Worm (Caenorhabditis elegans) whole organism, late embryonic: Measurements from ENCODE around the gene srd-51.

Experiments
- T23F11.4 ChIP-seq: fragments of 200-800 bp; sonication (Bioruptor generic); optimal IDR thresholded peaks from 2 replicates; lab custom pipeline; 2018; ENCODE audit warnings: mild to moderate bottlenecking, missing genetic modification characterization, missing compliant biosample characterization
- ahr-1 ChIP-seq: sonication (generic microtip); optimal IDR thresholded peaks from 2 replicates; lab custom pipeline; 2016; ENCODE audit warnings: missing genetic modification characterization, missing compliant biosample characterization
- ama-1 ChIP-seq: fragments of 150-350 bp; optimal IDR thresholded peaks from 2 replicates; lab custom pipeline; 2014
- ceh-22 ChIP-seq: sonication (generic microtip); optimal IDR thresholded peaks from 2 replicates; lab custom pipeline; 2017; ENCODE audit warnings: missing biosample characterization, missing genetic modification characterization
- ceh-30 ChIP-seq: fragments of 150-350 bp; optimal IDR thresholded peaks from 2 replicates; lab custom pipeline; 2014; ENCODE audit warnings: missing biosample characterization, missing genetic modification characterization
- ceh-31 ChIP-seq: sonication (generic microtip); optimal IDR thresholded peaks from 2 replicates; lab custom pipeline; 2016; ENCODE audit warnings: missing genetic modification characterization, missing compliant biosample characterization
- ceh-45 ChIP-seq: fragments of 200-800 bp; sonication (Bioruptor generic); IDR thresholded peaks from 2 replicates; pipeline ENCODE4 v1.3.6; 2022; ENCODE audit warnings: missing genetic modification reagents, missing genetic modification characterization, missing compliant biosample characterization
- ceh-48 ChIP-seq: sonication (generic microtip); optimal IDR thresholded peaks from 2 replicates; lab custom pipeline; 2016; ENCODE audit warnings: missing genetic modification characterization, inconsistent platforms, missing compliant biosample characterization
- ceh-6 ChIP-seq: fragments of 200-800 bp; sonication (Bioruptor generic); optimal IDR thresholded peaks from 2 replicates; lab custom pipeline; 2018; ENCODE audit warnings: mild to moderate bottlenecking, missing genetic modification characterization, missing compliant biosample characterization
- elt-4 ChIP-seq: sonication (generic microtip); optimal IDR thresholded peaks from 2 replicates; lab custom pipeline; 2016; ENCODE audit warnings: missing genetic modification characterization, missing compliant biosample characterization
- ets-4 ChIP-seq: sonication (generic microtip); optimal IDR thresholded peaks from 2 replicates; lab custom pipeline; 2016; ENCODE audit warnings: missing genetic modification characterization, missing compliant biosample characterization
- fkh-10 ChIP-seq: fragments of 150-350 bp; optimal IDR thresholded peaks from 2 replicates; lab custom pipeline; 2014; ENCODE audit warnings: missing biosample characterization, missing genetic modification reagents, missing genetic modification characterization
- gmeb-2 ChIP-seq: sonication (generic microtip); optimal IDR thresholded peaks from 2 replicates; lab custom pipeline; 2016; ENCODE audit warnings: missing genetic modification characterization, inconsistent platforms, missing compliant biosample characterization
- hlh-6 ChIP-seq: sonication (generic microtip); optimal IDR thresholded peaks from 2 replicates; lab custom pipeline; 2016; ENCODE audit warnings: missing genotype, missing genetic modification characterization, missing compliant biosample characterization
- lim-6 ChIP-seq: sonication (generic microtip); optimal IDR thresholded peaks from 2 replicates; lab custom pipeline; 2016; ENCODE audit warnings: missing genetic modification characterization, missing compliant biosample characterization
- lin-11 ChIP-seq: fragments of 200-800 bp; sonication (Bioruptor generic); optimal IDR thresholded peaks from 2 replicates; lab custom pipeline; 2018; ENCODE audit warnings: mild to moderate bottlenecking, missing genetic modification characterization, missing compliant biosample characterization
- madf-2 ChIP-seq: sonication (generic microtip); optimal IDR thresholded peaks from 2 replicates; lab custom pipeline; 2017; ENCODE audit warnings: missing genetic modification characterization, missing compliant biosample characterization
- mec-3 ChIP-seq: sonication (generic microtip); optimal IDR thresholded peaks from 2 replicates; lab custom pipeline; 2016; ENCODE audit warnings: borderline replicate concordance, missing genetic modification characterization, missing compliant biosample characterization
- nhr-11 ChIP-seq: fragments of 150-350 bp; optimal IDR thresholded peaks from 2 replicates; lab custom pipeline; 2014; ENCODE audit warnings: missing biosample characterization, missing genetic modification characterization
- npax-4 ChIP-seq: sonication (generic microtip); optimal IDR thresholded peaks from 2 replicates; lab custom pipeline; 2016; ENCODE audit warnings: missing genetic modification characterization, missing compliant biosample characterization
- pag-3 ChIP-seq: sonication (generic microtip); optimal IDR thresholded peaks from 2 replicates; lab custom pipeline; 2016; ENCODE audit warnings: missing compliant biosample characterization, missing genetic modification characterization, borderline replicate concordance
- pat-9 ChIP-seq: fragments of 200-800 bp; sonication (Bioruptor generic); optimal IDR thresholded peaks from 2 replicates; lab custom pipeline; 2018; ENCODE audit warnings: mild to moderate bottlenecking, missing genetic modification characterization, moderate library complexity, missing compliant biosample characterization
- pha-2 ChIP-seq: sonication (generic microtip); optimal IDR thresholded peaks from 2 replicates; lab custom pipeline; 2017; ENCODE audit warnings: mild to moderate bottlenecking, missing genetic modification characterization, missing compliant biosample characterization
- pqm-1 ChIP-seq: sonication (generic microtip); optimal IDR thresholded peaks from 2 replicates; lab custom pipeline; 2016; ENCODE audit warnings: missing genetic modification characterization, missing compliant biosample characterization
- pros-1 ChIP-seq: fragments of 150-350 bp; optimal IDR thresholded peaks from 2 replicates; lab custom pipeline; 2014; ENCODE audit warnings: missing biosample characterization, missing genetic modification reagents, missing genetic modification characterization
- sdc-2 ChIP-seq: sonication (generic microtip); optimal IDR thresholded peaks from 2 replicates; lab custom pipeline; 2016; ENCODE audit warnings: missing genotype, missing genetic modification characterization, missing compliant biosample characterization
- sox-2 ChIP-seq: fragments of 200-800 bp; sonication (Bioruptor generic); IDR thresholded peaks from 2 replicates; pipeline ENCODE4 v1.3.6; 2022; ENCODE audit warnings: missing genetic modification reagents, missing genetic modification characterization, missing compliant biosample characterization
- syd-9 ChIP-seq: sonication (generic microtip); optimal IDR thresholded peaks from 2 replicates; lab custom pipeline; 2016; ENCODE audit warnings: mild to moderate bottlenecking, missing genetic modification characterization, moderate library complexity, missing compliant biosample characterization
- unc-3 ChIP-seq, 2 experiments: fragments of 200-800 bp in 1 of 2; sonication (Bioruptor generic) in 1 of 2; sonication (generic microtip) in 1 of 2; conservative IDR thresholded peaks in 1 of 2; optimal IDR thresholded peaks in 1 of 2; 2 replicates each; pipeline versions ENCODE4 v1.3.6 to Lab custom; 2016 to 2022; ENCODE audit warnings: missing compliant biosample characterization in 2 of 2, missing genetic modification characterization in 2 of 2, missing genetic modification reagents in 1 of 2
- unc-42 ChIP-seq: sonication (generic microtip); optimal IDR thresholded peaks from 2 replicates; lab custom pipeline; 2016; ENCODE audit warnings: missing genotype, missing genetic modification characterization, missing compliant biosample characterization
- unc-55 ChIP-seq: sonication (generic microtip); optimal IDR thresholded peaks from 2 replicates; lab custom pipeline; 2017; ENCODE audit warnings: missing biosample characterization, missing genetic modification reagents, missing genetic modification characterization
- zip-5 ChIP-seq: sonication (generic microtip); optimal IDR thresholded peaks from 2 replicates; lab custom pipeline; 2016; ENCODE audit warnings: missing genetic modification characterization, missing compliant biosample characterization

The srd-51 gene

DNA sequence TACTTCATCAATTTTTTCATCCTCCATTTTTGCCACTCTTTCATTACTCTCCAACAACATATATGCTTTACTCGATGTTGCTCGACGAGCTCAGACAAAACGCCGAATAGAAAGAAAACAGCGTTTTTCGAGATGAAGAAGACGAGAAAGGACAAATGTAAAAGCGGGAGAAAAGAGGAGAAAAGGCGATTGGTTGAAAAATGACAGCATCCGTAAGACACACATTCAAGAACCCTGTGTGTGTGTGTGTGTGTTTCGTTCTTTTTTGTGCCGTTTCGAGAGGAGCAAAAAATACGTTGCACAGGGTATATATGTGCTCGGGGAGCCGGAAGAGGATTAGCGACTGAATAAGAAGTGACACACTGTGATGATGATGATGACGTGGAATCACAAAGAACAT is 9.0 kb upstream of the srd-51 start:
- TF ChIP-seq lim-6 (tag; lab: Kevin White, UChicago) (no peak), ama-1 (lab: Kevin White, UChicago) (no peak), ceh-48 (no peak), ceh-22 (no peak), pag-3 (tag; lab: Kevin White, UChicago) (no peak), mec-3 (no peak)

DNA sequence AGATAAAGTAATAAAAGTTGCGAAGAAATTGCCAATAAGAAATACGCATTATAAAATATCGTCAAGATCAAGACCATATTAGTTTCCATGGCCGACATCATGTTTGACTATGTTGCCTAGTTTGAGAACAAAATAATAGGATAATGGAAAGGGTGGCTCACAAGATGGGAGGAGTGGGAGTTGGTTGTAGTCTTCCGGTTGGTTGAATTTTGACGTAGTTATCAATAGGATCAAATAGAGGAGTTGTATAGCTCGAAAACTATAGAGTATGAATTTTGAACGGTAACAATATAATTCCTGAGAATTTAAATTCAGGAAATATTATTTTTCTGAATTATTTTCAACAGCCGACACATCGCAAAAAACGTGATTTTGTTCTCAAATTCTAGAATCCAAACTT is 3.0 kb downstream of the srd-51 start, which contains the start of gene srd-50:
Gene srd-50 (minus strand): TSS at position 101 of the 400 bp plus-strand sequence.
- TF ChIP-seq ceh-22: no peak

- TF ChIP-seq ahr-1 (tag; lab: Kevin White, UChicago) (no peak), ceh-31 (no peak), lin-11 (tag; lab: Kevin White, UChicago) (no peak), nhr-11 (tag; lab: Kevin White, UChicago) (no peak), sox-2 (GFP tag; lab: Robert Waterston, UW) (no peak), pat-9 (tag; lab: Kevin White, UChicago) (no peak), ceh-6 (no peak), ceh-30 (no peak), npax-4 (no peak), pha-2 (tag; lab: Kevin White, UChicago) (no peak), syd-9 (tag; lab: Kevin White, UChicago) (no peak), ets-4 (tag; lab: Kevin White, UChicago) (no peak), pqm-1 (tag; lab: Kevin White, UChicago) (no peak), ceh-45 (GFP tag; lab: Robert Waterston, UW) (no peak), sdc-2 (tag; lab: Kevin White, UChicago) (no peak)
These were observed 7.4 kb downstream of the srd-51 start, which contains the start of gene efn-3 for ce11 chrX:13477356-13477755. TSS of gene efn-3 (minus strand) at chrX:13477456.

DNA sequence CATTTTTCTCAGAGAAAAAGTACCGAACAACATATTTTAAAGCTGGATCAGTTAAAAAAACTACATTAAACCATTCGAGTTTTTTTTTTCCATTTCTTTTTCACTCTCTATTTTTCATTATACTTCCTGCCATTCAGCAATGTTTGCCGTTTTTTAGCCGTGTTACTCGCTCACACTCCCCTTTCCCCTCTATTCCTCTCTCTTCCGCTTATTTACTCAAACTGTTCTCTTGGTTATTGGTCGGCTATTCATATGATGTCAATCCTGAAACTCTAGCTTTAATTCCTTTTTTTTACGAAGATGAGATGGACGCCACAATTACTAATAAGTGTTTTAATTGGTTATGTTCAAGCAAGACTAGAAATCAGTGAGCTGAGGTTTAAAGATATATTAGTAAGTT is 12.9 kb downstream of the srd-51 start, which contains the start of gene tre-4:
Gene tre-4 (plus strand): TSS at position 301 of the 400 bp plus-strand sequence.
- no peak for TF ChIP-seq madf-2 (tag; lab: Kevin White, UChicago)
- no peak for TF ChIP-seq elt-4 (tag; lab: Kevin White, UChicago)
- no peak for TF ChIP-seq ceh-30
- TF ChIP-seq ceh-6: no peak
- TF ChIP-seq pat-9 (tag; lab: Kevin White, UChicago): no peak
- TF ChIP-seq ets-4 (tag; lab: Kevin White, UChicago): no peak
- no peak for TF ChIP-seq unc-3 (GFP tag; conservative IDR thresholded peaks at IDR 0.05; lab: Robert Waterston, UW)
- no peak for TF ChIP-seq unc-3 (tag; optimal IDR thresholded peaks at IDR 0.05; lab: Kevin White, UChicago)
- no peak for TF ChIP-seq unc-42 (tag; lab: Kevin White, UChicago)

DNA sequence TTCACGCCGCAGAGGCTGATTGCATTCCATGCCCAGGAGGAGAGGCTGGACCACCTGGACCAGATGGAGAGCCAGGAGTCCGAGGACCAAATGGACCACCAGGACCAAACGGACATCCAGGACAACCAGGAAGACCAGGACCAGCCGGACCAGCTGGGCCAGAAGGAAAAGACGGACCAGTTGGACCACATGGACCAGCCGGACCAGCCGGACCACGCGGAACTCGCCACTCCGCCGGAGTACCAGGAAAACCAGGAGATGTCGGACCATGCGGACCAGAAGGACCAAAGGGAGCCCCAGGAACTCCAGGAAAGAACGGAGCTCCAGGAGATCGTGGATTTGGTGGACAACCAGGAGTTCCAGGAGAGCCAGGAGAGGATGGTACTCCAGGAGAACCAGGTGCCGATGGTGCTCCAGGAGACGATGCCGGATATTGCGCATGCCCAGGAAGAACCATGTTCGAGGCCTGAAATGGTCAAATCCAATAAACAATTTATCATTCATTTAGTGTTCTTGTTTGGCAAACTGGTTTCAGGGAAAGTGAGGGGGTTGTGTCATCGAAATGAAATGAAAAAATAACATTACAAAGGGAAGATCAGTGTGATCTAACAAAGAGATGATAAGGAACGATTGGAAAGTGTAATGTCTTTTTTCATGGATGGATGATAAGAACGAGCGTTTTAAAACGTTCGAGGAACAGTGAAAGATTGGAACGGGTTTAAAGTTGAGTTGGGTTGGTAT is 14.6 kb downstream of the srd-51 start:
- TF ChIP-seq npax-4: no peak
- no peak for TF ChIP-seq zip-5 (tag; lab: Kevin White, UChicago)
- TF ChIP-seq ceh-30: no peak
- TF ChIP-seq unc-55 (GFP tag; lab: Kevin White, UChicago): no peak
- TF ChIP-seq gmeb-2 (tag; lab: Kevin White, UChicago): no peak
- TF ChIP-seq ama-1 (lab: Kevin White, UChicago): no peak
- no peak for TF ChIP-seq ceh-22
- peak; percentile 73 for TF ChIP-seq hlh-6 (tag; lab: Kevin White, UChicago)

ce11 chrX:13469047-13469633 is 15.6 kb downstream of the srd-51 start, which contains the start of gene col-184:
TSS of gene col-184 (plus strand) at chrX:13469455.
- TF ChIP-seq T23F11.4 (GFP tag; lab: Kevin White, UChicago) (no peak), ceh-6 (no peak), pha-2 (tag; lab: Kevin White, UChicago) (no peak), ceh-30 (no peak), pqm-1 (tag; lab: Kevin White, UChicago) (no peak), fkh-10 (GFP tag; lab: Kevin White, UChicago) (no peak), ceh-31 (no peak), syd-9 (tag; lab: Kevin White, UChicago) (no peak), nhr-11 (tag; lab: Kevin White, UChicago) (no peak), pros-1 (no peak)
